Worm (Caenorhabditis elegans) whole organism, midembryonic: ENCODE data around the gene srw-109.
A peak's percentile ranks its signal among the peaks of the same experiment; 100 is the strongest.

ENCODE experiments used
- T22C8.4 ChIP-seq: fragments of 200-800 bp; sonication (Bioruptor generic); IDR thresholded peaks from 2 replicates; pipeline ENCODE4 v1.3.6; 2022; ENCODE audit warnings: missing genetic modification characterization, missing compliant biosample characterization
- cog-1 ChIP-seq: sonication (generic microtip); optimal IDR thresholded peaks from 2 replicates; lab custom pipeline; 2016; ENCODE audit warnings: missing genetic modification characterization, missing compliant biosample characterization
- flt-1 ChIP-seq: fragments of 200-800 bp; sonication (Bioruptor generic); IDR thresholded peaks from 2 replicates; pipeline ENCODE4 v1.3.6; 2022; ENCODE audit warnings: missing genetic modification characterization, missing compliant biosample characterization
- klf-2 ChIP-seq: fragments of 200-800 bp; sonication (Bioruptor generic); conservative IDR thresholded peaks from 2 replicates; pipeline ENCODE4 v1.3.6; 2022; ENCODE audit warnings: missing genetic modification reagents, missing genetic modification characterization, missing compliant biosample characterization
- med-1 ChIP-seq: sonication (generic microtip); optimal IDR thresholded peaks from 2 replicates; lab custom pipeline; 2017; ENCODE audit warnings: missing genetic modification characterization, mild to moderate bottlenecking, missing compliant biosample characterization, antibody characterized with exemption, missing genetic modification reagents; ENCODE audit not compliant: insufficient read depth
- ref-1 ChIP-seq: fragments of 200-800 bp; sonication (Bioruptor generic); conservative IDR thresholded peaks from 2 replicates; pipeline ENCODE4 v1.3.6; 2022; ENCODE audit warnings: missing genetic modification reagents, missing genetic modification characterization, missing compliant biosample characterization
- tab-1 ChIP-seq: fragments of 200-800 bp; sonication (Bioruptor generic); IDR thresholded peaks from 2 replicates; pipeline ENCODE4 v1.3.6; 2022; ENCODE audit warnings: missing genetic modification characterization, missing compliant biosample characterization
- ztf-23 ChIP-seq: fragments of 200-800 bp; sonication (Bioruptor generic); IDR thresholded peaks from 2 replicates; pipeline ENCODE4 v1.3.6; 2022; ENCODE audit warnings: missing genetic modification reagents, missing genetic modification characterization, missing compliant biosample characterization
- ztf-29 ChIP-seq: fragments of 200-800 bp; sonication (Bioruptor generic); IDR thresholded peaks from 2 replicates; pipeline ENCODE4 v1.3.6; 2022; ENCODE audit warnings: missing genetic modification reagents, missing genetic modification characterization, missing compliant biosample characterization

The srw-109 gene

ce11 chrV:619054-619453 is 10.3 kb upstream of the srw-109 start, which contains the start of gene F48G7.4:
Gene F48G7.4, plus strand, starts transcription at chrV:619453.
- peak; percentile 24 for TF ChIP-seq cog-1
- no peak for TF ChIP-seq med-1 (GFP tag; lab: Kevin White, UChicago)
- TF ChIP-seq flt-1 (GFP tag; lab: Robert Waterston, UW): no peak

- TF ChIP-seq cog-1: no peak
- TF ChIP-seq T22C8.4: no peak
- no peak for TF ChIP-seq klf-2
Measured at ce11 chrV:617917-618316, 9.2 kb upstream of the srw-109 start.

ce11 chrV:615275-615674 is 6.5 kb upstream of the srw-109 start, which contains the start of gene F48G7.13:
Gene F48G7.13, plus strand, starts transcription at chrV:615575.
- TF ChIP-seq klf-2 (no peak), T22C8.4 (no peak)

ce11 chrV:610217-610616 is 1.5 kb upstream of the srw-109 start, which contains the start of gene nhr-90:
Gene nhr-90, plus strand, starts transcription at chrV:610512.
- TF ChIP-seq ref-1 (no peak), tab-1 (GFP tag; lab: Robert Waterston, UW) (no peak), T22C8.4 (no peak), flt-1 (GFP tag; lab: Robert Waterston, UW) (no peak), klf-2 (no peak), ztf-23 (no peak)

- TF ChIP-seq ztf-29: no peak
- no peak for TF ChIP-seq ref-1
- no peak for TF ChIP-seq klf-2
- no peak for TF ChIP-seq T22C8.4
- TF ChIP-seq ztf-23: no peak
- TF ChIP-seq tab-1 (GFP tag; lab: Robert Waterston, UW): no peak
- TF ChIP-seq flt-1 (GFP tag; lab: Robert Waterston, UW): no peak
- TF ChIP-seq cog-1: no peak
- TF ChIP-seq med-1 (GFP tag; lab: Kevin White, UChicago): no peak
Measured at ce11 chrV:609671-610070, 927 bp upstream of the srw-109 start, which contains the start of gene srlf-36. Gene srlf-36, minus strand, starts transcription at chrV:609771.

- TF ChIP-seq T22C8.4 (no peak), flt-1 (GFP tag; lab: Robert Waterston, UW) (no peak), tab-1 (GFP tag; lab: Robert Waterston, UW) (no peak), klf-2 (no peak), ztf-23 (no peak)
Measured at ce11 chrV:604105-604504, 4.6 kb downstream of the srw-109 start, which contains the start of gene srlf-37. Gene srlf-37, minus strand, starts transcription at chrV:604205.

ce11 chrV:600231-600630 is 8.5 kb downstream of the srw-109 start, which contains the start of gene nhr-251:
Gene nhr-251, plus strand, starts transcription at chrV:600531.
- TF ChIP-seq ref-1: no peak
- TF ChIP-seq T22C8.4: no peak
- TF ChIP-seq flt-1 (GFP tag; lab: Robert Waterston, UW): no peak
- no peak for TF ChIP-seq cog-1
- TF ChIP-seq med-1 (GFP tag; lab: Kevin White, UChicago): no peak
- TF ChIP-seq tab-1 (GFP tag; lab: Robert Waterston, UW): no peak
- no peak for TF ChIP-seq ztf-23
- TF ChIP-seq ztf-29: no peak
- TF ChIP-seq klf-2: no peak

- no peak for TF ChIP-seq tab-1 (GFP tag; lab: Robert Waterston, UW)
Measured at ce11 chrV:599783-600182, 9.0 kb downstream of the srw-109 start.

- TF ChIP-seq flt-1 (GFP tag; lab: Robert Waterston, UW): no peak
- no peak for TF ChIP-seq med-1 (GFP tag; lab: Kevin White, UChicago)
- TF ChIP-seq klf-2: no peak
- no peak for TF ChIP-seq T22C8.4
- TF ChIP-seq cog-1: no peak
- TF ChIP-seq ztf-23: no peak
- no peak for TF ChIP-seq ztf-29
Measured at ce11 chrV:598626-599025, 10.1 kb downstream of the srw-109 start.

ce11 chrV:597823-598222 is 10.9 kb downstream of the srw-109 start:
- TF ChIP-seq cog-1 (no peak), ztf-23 (no peak), ref-1 (no peak), med-1 (GFP tag; lab: Kevin White, UChicago) (no peak), ztf-29 (no peak), tab-1 (GFP tag; lab: Robert Waterston, UW) (no peak), flt-1 (GFP tag; lab: Robert Waterston, UW) (no peak), klf-2 (no peak), T22C8.4 (no peak)

ce11 chrV:596923-597322 is 11.8 kb downstream of the srw-109 start:
- TF ChIP-seq klf-2: no peak
- no peak for TF ChIP-seq ztf-29
- TF ChIP-seq T22C8.4: no peak

- no peak for TF ChIP-seq T22C8.4
- TF ChIP-seq cog-1: no peak
Measured at ce11 chrV:592959-593358, 15.8 kb downstream of the srw-109 start, which contains the start of gene ZK488.5. Gene ZK488.5, plus strand, starts transcription at chrV:593259.

ce11 chrV:590182-590581 is 18.6 kb downstream of the srw-109 start, which contains the start of gene ZK488.6:
Gene ZK488.6, plus strand, starts transcription at chrV:590482.
- no peak for TF ChIP-seq ref-1
- no peak for TF ChIP-seq ztf-23
- TF ChIP-seq T22C8.4: no peak
- no peak for TF ChIP-seq flt-1 (GFP tag; lab: Robert Waterston, UW)
